Worm (Caenorhabditis elegans) whole organism, late embryonic: ENCODE measurements around the gene jmjd-3.1.
"Not testable (repeated sequence)": the region's sequence is repeated elsewhere in the genome, so short reads cannot be mapped to it uniquely, and the experiment has no call there.

ENCODE experiments used
- Y22D7AL.16 ChIP-seq: sonication (generic microtip); optimal IDR thresholded peaks from 2 replicates; lab custom pipeline; 2016; ENCODE audit warnings: missing genetic modification characterization, missing compliant biosample characterization
- ama-1 ChIP-seq: fragments of 150-350 bp; optimal IDR thresholded peaks from 2 replicates; lab custom pipeline; 2014
- ceh-2 ChIP-seq: sonication (generic microtip); optimal IDR thresholded peaks from 2 replicates; lab custom pipeline; 2016; ENCODE audit warnings: missing genotype, missing genetic modification characterization, missing compliant biosample characterization
- ets-4 ChIP-seq: sonication (generic microtip); optimal IDR thresholded peaks from 2 replicates; lab custom pipeline; 2016; ENCODE audit warnings: missing genetic modification characterization, missing compliant biosample characterization
- pha-4 ChIP-seq: fragments of 150-350 bp; optimal IDR thresholded peaks from 2 replicates; lab custom pipeline; 2018; ENCODE audit warnings: missing biosample characterization, missing genetic modification reagents, missing genetic modification characterization
- pqm-1 ChIP-seq: sonication (generic microtip); optimal IDR thresholded peaks from 2 replicates; lab custom pipeline; 2016; ENCODE audit warnings: missing genetic modification characterization, missing compliant biosample characterization
- ttx-3 ChIP-seq: sonication (generic microtip); optimal IDR thresholded peaks from 2 replicates; lab custom pipeline; 2016; ENCODE audit warnings: missing genetic modification reagents, missing genetic modification characterization, missing compliant biosample characterization

DNA sequence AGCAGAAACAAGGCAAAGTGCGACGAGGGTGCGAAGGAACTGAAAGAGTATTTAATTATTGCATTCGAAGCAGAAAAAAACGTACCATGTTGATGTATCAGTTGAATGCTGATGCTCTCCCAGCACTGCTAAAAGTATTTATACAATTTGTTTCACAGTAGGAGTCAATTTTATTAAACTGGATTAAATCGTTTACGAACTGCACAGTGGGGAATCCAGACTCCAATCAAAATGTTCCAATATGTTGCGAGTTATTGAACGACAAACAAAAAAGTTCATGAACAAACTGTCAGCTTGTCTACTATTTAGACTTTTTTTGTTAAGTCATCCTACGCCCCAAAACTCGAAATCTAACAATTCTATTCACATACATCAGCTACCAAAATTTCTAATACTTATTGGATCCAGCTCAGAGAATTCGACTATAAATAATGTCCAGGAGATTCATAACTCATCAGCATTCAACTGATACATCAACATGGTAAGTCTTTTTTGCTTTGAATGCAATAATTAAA lies 32.5 kb upstream of the jmjd-3.1 start, which contains the start of the genes nspc-4 and nspc-5:
- TF ChIP-seq ets-4; ama-1; ttx-3 (tag; lab: Kevin White, UChicago); pha-4 (tag; lab: Kevin White, UChicago); pqm-1 (tag; lab: Kevin White, UChicago); ceh-2; Y22D7AL.16 (tag; lab: Kevin White, UChicago): not testable (repeated sequence)
